Worm (Caenorhabditis elegans): ENCODE data around the gene srw-12.
"Not testable (repeated sequence)": the region's sequence is repeated elsewhere in the genome, so short reads cannot be mapped to it uniquely, and the experiment has no call there.

Gene srw-12

DNA sequence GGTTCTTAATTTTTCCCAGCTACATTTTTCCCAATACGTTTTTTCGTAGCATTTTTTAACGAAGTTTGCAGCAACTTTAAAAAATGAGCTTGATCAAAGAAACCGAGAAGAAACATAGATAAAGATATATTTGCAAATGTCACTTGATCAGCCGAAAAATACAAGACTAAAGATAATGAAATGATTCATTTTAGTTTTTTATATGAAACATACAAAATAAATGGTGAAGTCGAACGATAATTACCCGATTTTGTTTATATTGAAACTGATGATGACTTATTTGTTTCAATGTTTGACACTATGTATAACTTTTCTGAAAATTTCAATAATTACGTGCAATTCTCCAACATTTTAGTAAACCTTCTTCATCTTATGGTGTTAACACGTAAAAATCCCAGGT is 29.9 kb upstream of the srw-12 start, which contains the start of gene srw-22:
srw-22 (plus strand) TSS at position 301 of the 400 bp plus-strand sequence.
- TF ChIP-seq snpc-4 (tag; optimal IDR thresholded peaks at IDR 0.05) = no peak
- TF ChIP-seq nhr-6 (tag; optimal IDR thresholded peaks at IDR 0.05) = no peak
- TF ChIP-seq blmp-1 (tag; optimal IDR thresholded peaks at IDR 0.05; ENCODE audit: insufficient read depth) = no peak
- TF ChIP-seq skn-1 (tag; optimal IDR thresholded peaks at IDR 0.05) = no peak
- no peak for TF ChIP-seq lin-39 (tag; optimal IDR thresholded peaks at IDR 0.05)
- no peak for TF ChIP-seq nhr-23 (tag; optimal IDR thresholded peaks at IDR 0.05)
- no peak for TF ChIP-seq ztf-4 (tag; optimal IDR thresholded peaks at IDR 0.05)
- no peak for TF ChIP-seq mdl-1 (tag; optimal IDR thresholded peaks at IDR 0.05)
- no peak for TF ChIP-seq aly-2 (tag; optimal IDR thresholded peaks at IDR 0.05)
- no peak for TF ChIP-seq ztf-1 (GFP tag; conservative IDR thresholded peaks at IDR 0.05)
- no peak for TF ChIP-seq lsy-2 (tag; optimal IDR thresholded peaks at IDR 0.05)
- TF ChIP-seq mab-5 (tag; optimal IDR thresholded peaks at IDR 0.05) = no peak
- TF ChIP-seq sem-4 (tag; optimal IDR thresholded peaks at IDR 0.05) = no peak

DNA sequence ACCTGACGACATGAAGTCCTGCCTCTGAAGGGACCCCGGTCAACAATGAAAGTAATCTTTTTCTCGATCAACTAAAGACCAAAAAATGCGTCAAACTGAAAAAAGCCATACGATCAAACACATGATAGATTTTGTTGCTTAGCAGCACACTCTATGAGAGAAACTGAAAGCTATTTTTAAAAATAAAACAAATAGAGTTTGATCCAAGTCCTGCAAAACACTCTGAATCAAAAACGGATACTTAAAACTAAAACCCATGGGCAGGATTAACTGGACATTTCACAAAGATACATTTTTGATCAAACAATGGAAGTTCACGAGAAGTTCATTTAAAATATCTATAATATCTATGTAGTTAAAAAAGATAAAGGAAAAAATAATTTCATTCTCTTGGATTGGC is 29.0 kb upstream of the srw-12 start, which contains the start of gene T10H4.13:
T10H4.13 (minus strand) TSS at position 101 of the 400 bp plus-strand sequence.
- TF ChIP-seq ztf-4 (tag; optimal IDR thresholded peaks at IDR 0.05) (no peak), zag-1 (tag; optimal IDR thresholded peaks at IDR 0.05) (no peak), ZK546.5 (tag; optimal IDR thresholded peaks at IDR 0.05) (no peak), R02D3.7 (tag; optimal IDR thresholded peaks at IDR 0.05) (no peak), elt-1 (tag; optimal IDR thresholded peaks at IDR 0.05) (no peak), snpc-4 (tag; optimal IDR thresholded peaks at IDR 0.05) (no peak), lin-13 (GFP tag; optimal IDR thresholded peaks at IDR 0.05) (no peak), Y55F3AM.14 (GFP tag; optimal IDR thresholded peaks at IDR 0.05) (no peak), mab-5 (tag; optimal IDR thresholded peaks at IDR 0.05) (no peak), nhr-25 (tag; optimal IDR thresholded peaks at IDR 0.05) (no peak), nhr-21 (tag; optimal IDR thresholded peaks at IDR 0.05) (no peak), unc-55 (GFP tag; optimal IDR thresholded peaks at IDR 0.05) (no peak), ztf-1 (GFP tag; conservative IDR thresholded peaks at IDR 0.05) (no peak), peb-1 (tag; optimal IDR thresholded peaks at IDR 0.05) (no peak), mdl-1 (tag; optimal IDR thresholded peaks at IDR 0.05) (no peak), gmeb-1 (tag; optimal IDR thresholded peaks at IDR 0.05) (no peak), ceh-82 (tag; optimal IDR thresholded peaks at IDR 0.05) (no peak), nhr-129 (tag; optimal IDR thresholded peaks at IDR 0.05) (no peak), unc-62 (GFP tag; optimal IDR thresholded peaks at IDR 0.05) (no peak), nhr-237 (tag; optimal IDR thresholded peaks at IDR 0.05) (no peak)

DNA sequence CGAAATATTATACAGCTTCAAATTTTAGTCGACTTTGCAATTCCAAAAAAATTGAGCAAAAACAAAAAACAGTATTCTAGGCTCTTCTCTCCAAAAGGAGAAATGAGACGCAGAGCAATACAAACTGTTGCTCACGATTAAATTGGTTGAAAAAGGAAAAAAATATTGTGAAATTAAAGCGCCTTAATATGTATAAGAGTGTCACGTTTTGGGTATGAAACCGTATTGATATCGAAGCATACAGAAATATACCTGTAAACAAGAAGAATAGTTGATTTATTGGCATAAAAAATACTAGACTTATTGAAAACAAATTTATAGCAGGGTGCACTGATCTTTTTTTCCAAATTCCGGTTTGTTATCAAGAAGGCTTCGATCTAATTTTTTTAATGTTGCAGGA is 27.4 kb upstream of the srw-12 start, which contains the start of gene M01B2.13:
M01B2.13 (minus strand) TSS at position 101 of the 400 bp plus-strand sequence.
- TF ChIP-seq dmd-4 (tag; optimal IDR thresholded peaks at IDR 0.05) (no peak), ZK546.5 (tag; optimal IDR thresholded peaks at IDR 0.05) (no peak), nhr-10 (tag; optimal IDR thresholded peaks at IDR 0.05) (no peak), sma-9 (GFP tag; optimal IDR thresholded peaks at IDR 0.05) (no peak), sma-9 (tag; optimal IDR thresholded peaks at IDR 0.05) (no peak), peb-1 (tag; optimal IDR thresholded peaks at IDR 0.05) (no peak), lin-39 (tag; optimal IDR thresholded peaks at IDR 0.05) (no peak), nhr-129 (tag; optimal IDR thresholded peaks at IDR 0.05) (no peak)

DNA sequence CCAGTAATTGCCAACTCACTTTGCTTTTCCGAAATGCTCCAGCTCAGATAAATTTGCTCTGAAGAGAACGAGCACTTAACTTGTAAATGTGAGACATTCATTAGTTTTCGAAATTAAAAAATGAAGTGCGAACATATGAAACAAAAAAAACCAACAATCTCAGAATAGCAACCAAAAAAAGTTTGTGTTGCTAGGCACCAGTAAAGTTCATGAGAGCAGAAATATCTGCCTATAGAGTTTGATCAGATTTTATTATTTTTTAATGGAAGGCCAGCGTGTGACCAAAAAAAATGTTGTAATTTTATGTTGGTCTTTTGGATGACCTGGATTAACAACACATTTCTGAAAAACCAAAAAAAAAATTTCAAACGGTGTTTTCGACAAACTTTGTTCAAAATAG is 25.7 kb upstream of the srw-12 start, which contains the start of gene M01B2.12:
M01B2.12 (minus strand) TSS at position 101 of the 400 bp plus-strand sequence.
- TF ChIP-seq Y55F3AM.14 (GFP tag; optimal IDR thresholded peaks at IDR 0.05) (no peak), mbf-1 (tag; optimal IDR thresholded peaks at IDR 0.05) (no peak), nhr-21 (tag; optimal IDR thresholded peaks at IDR 0.05) (no peak), lin-39 (tag; optimal IDR thresholded peaks at IDR 0.05) (no peak), egl-27 (tag; optimal IDR thresholded peaks at IDR 0.05) (no peak), R02D3.7 (tag; optimal IDR thresholded peaks at IDR 0.05) (no peak), zag-1 (tag; optimal IDR thresholded peaks at IDR 0.05) (no peak), ceh-82 (tag; optimal IDR thresholded peaks at IDR 0.05) (no peak), sma-9 (GFP tag; optimal IDR thresholded peaks at IDR 0.05) (no peak), sma-9 (tag; optimal IDR thresholded peaks at IDR 0.05) (no peak), ztf-4 (tag; optimal IDR thresholded peaks at IDR 0.05) (no peak), F13H6.1 (tag; optimal IDR thresholded peaks at IDR 0.05) (no peak), aly-2 (tag; optimal IDR thresholded peaks at IDR 0.05) (no peak)

DNA sequence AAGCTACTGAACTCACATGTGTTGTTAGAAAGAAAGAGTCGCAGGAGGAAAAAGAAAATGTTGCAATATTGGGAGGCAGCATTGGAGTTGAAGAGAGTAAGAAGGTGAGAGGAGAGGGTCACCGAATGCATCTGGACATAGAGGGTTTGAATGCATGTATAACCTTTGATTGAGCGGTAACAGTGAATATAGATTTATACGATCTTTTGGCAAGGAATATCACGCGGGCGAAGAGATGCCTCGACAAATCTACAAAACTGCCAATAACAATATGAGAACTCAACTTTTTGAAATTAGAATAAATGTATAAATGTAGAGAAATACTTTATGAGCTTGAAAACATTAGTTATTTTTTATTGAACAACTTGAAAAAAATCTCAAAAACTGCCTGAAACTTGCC is 23.9 kb upstream of the srw-12 start, which contains the start of gene M01B2.10:
M01B2.10 (minus strand) TSS at position 101 of the 400 bp plus-strand sequence.
- not testable (repeated sequence) for TF ChIP-seq nhr-237, gmeb-1, nhr-77 (tag; optimal IDR thresholded peaks at IDR 0.05)
